Worm (Caenorhabditis elegans) whole organism, mixed stage, embryonic: ENCODE measurements around the gene F01G10.5.

Experiments used
- M03D4.4 ChIP-seq: sonication (generic microtip); optimal IDR thresholded peaks from 2 replicates; lab custom pipeline; 2017; ENCODE audit warnings: mild to moderate bottlenecking, missing genetic modification characterization, missing compliant biosample characterization
- bed-3 ChIP-seq: fragments of 200-800 bp; sonication (Bioruptor generic); optimal IDR thresholded peaks from 3 replicates; lab custom pipeline; 2018; ENCODE audit warnings: mild to moderate bottlenecking, missing genetic modification characterization, moderate library complexity, missing compliant biosample characterization
- blmp-1 ChIP-seq: fragments of 150-350 bp; optimal IDR thresholded peaks from 2 replicates; lab custom pipeline; 2014; ENCODE audit warnings: missing biosample characterization, missing genetic modification characterization
- ceh-39 ChIP-seq: fragments of 150-350 bp; optimal IDR thresholded peaks from 2 replicates; lab custom pipeline; 2014; ENCODE audit warnings: missing biosample characterization, missing genetic modification characterization
- ceh-43 ChIP-seq: fragments of 200-800 bp; sonication (Bioruptor generic); optimal IDR thresholded peaks from 2 replicates; lab custom pipeline; 2018; ENCODE audit warnings: mild to moderate bottlenecking, missing genetic modification characterization, moderate library complexity, missing compliant biosample characterization
- ceh-83 ChIP-seq: fragments of 200-800 bp; sonication (Bioruptor generic); optimal IDR thresholded peaks from 2 replicates; lab custom pipeline; 2018; ENCODE audit warnings: mild to moderate bottlenecking, missing genetic modification characterization, missing compliant biosample characterization
- ces-1 ChIP-seq: fragments of 150-350 bp; optimal IDR thresholded peaks from 2 replicates; lab custom pipeline; 2014; ENCODE audit warnings: missing biosample characterization, missing genetic modification reagents, missing genetic modification characterization
- cnd-1 ChIP-seq: fragments of 200-800 bp; sonication (Bioruptor generic); optimal IDR thresholded peaks from 2 replicates; lab custom pipeline; 2018; ENCODE audit warnings: mild to moderate bottlenecking, missing genetic modification characterization, missing compliant biosample characterization
- elt-1 ChIP-seq: sonication (generic microtip); optimal IDR thresholded peaks from 2 replicates; lab custom pipeline; 2017; ENCODE audit warnings: missing genetic modification characterization, mild to moderate bottlenecking, missing compliant biosample characterization, antibody characterized with exemption, moderate library complexity, borderline replicate concordance; ENCODE audit not compliant: insufficient read depth
- elt-3 ChIP-seq: fragments of 150-350 bp; optimal IDR thresholded peaks from 2 replicates; lab custom pipeline; 2014; ENCODE audit warnings: missing biosample characterization, missing genetic modification characterization
- flh-1 ChIP-seq: fragments of 200-800 bp; sonication (Bioruptor generic); optimal IDR thresholded peaks from 2 replicates; lab custom pipeline; 2018; ENCODE audit warnings: mild to moderate bottlenecking, missing genetic modification characterization, moderate library complexity, missing compliant biosample characterization
- ham-2 ChIP-seq: fragments of 200-800 bp; sonication (Bioruptor generic); optimal IDR thresholded peaks from 2 replicates; lab custom pipeline; 2018; ENCODE audit warnings: mild to moderate bottlenecking, missing genetic modification characterization, missing compliant biosample characterization
- hlh-1 ChIP-seq: fragments of 150-350 bp; optimal IDR thresholded peaks from 2 replicates; lab custom pipeline; 2014; ENCODE audit warnings: missing biosample characterization, missing genetic modification reagents, missing genetic modification characterization
- lin-13 ChIP-seq: fragments of 150-350 bp; optimal IDR thresholded peaks from 2 replicates; lab custom pipeline; 2014; ENCODE audit warnings: missing biosample characterization, missing genetic modification characterization
- lin-32 ChIP-seq: fragments of 200-800 bp; sonication (Bioruptor generic); optimal IDR thresholded peaks from 2 replicates; lab custom pipeline; 2018; ENCODE audit warnings: mild to moderate bottlenecking, missing genetic modification characterization, missing compliant biosample characterization
- lsy-2 ChIP-seq: fragments of 150-350 bp; optimal IDR thresholded peaks from 2 replicates; lab custom pipeline; 2014; ENCODE audit warnings: missing biosample characterization, missing genetic modification characterization
- mab-5 ChIP-seq: fragments of 150-350 bp; optimal IDR thresholded peaks from 2 replicates; lab custom pipeline; 2014; ENCODE audit warnings: missing biosample characterization, missing genetic modification characterization
- mep-1 ChIP-seq: fragments of 150-350 bp; optimal IDR thresholded peaks from 2 replicates; lab custom pipeline; 2017; ENCODE audit warnings: missing biosample characterization, missing genetic modification reagents, missing genetic modification characterization, inconsistent platforms
- mls-2 ChIP-seq: sonication (generic microtip); optimal IDR thresholded peaks from 2 replicates; lab custom pipeline; 2016; ENCODE audit warnings: mild to moderate bottlenecking, missing genetic modification characterization, moderate library complexity, missing compliant biosample characterization
- nhr-12 ChIP-seq: fragments of 150-350 bp; optimal IDR thresholded peaks from 2 replicates; lab custom pipeline; 2014; ENCODE audit warnings: missing biosample characterization, missing genetic modification characterization
- nhr-2 ChIP-seq: fragments of 150-350 bp; optimal IDR thresholded peaks from 2 replicates; lab custom pipeline; 2014; ENCODE audit warnings: missing biosample characterization, missing genetic modification characterization
- nhr-237 ChIP-seq: fragments of 150-350 bp; optimal IDR thresholded peaks from 2 replicates; lab custom pipeline; 2014; ENCODE audit warnings: missing biosample characterization, missing genetic modification characterization
- nhr-76 ChIP-seq: sonication (generic microtip); optimal IDR thresholded peaks from 2 replicates; lab custom pipeline; 2017; ENCODE audit warnings: missing biosample characterization, missing genetic modification characterization
- pha-4 ChIP-seq: fragments of 150-350 bp; optimal IDR thresholded peaks from 2 replicates; lab custom pipeline; 2018; ENCODE audit warnings: missing biosample characterization, missing genetic modification reagents, missing genetic modification characterization
- sem-2 ChIP-seq: fragments of 200-800 bp; sonication (Bioruptor generic); optimal IDR thresholded peaks from 2 replicates; lab custom pipeline; 2018; ENCODE audit warnings: mild to moderate bottlenecking, missing genetic modification characterization, missing compliant biosample characterization
- snpc-4 ChIP-seq: fragments of 150-350 bp; optimal IDR thresholded peaks from 2 replicates; lab custom pipeline; 2014; ENCODE audit warnings: missing biosample characterization, missing genetic modification characterization
- sptf-1 ChIP-seq: sonication (generic microtip); optimal IDR thresholded peaks from 2 replicates; lab custom pipeline; 2017; ENCODE audit warnings: mild to moderate bottlenecking, missing genetic modification characterization, moderate library complexity, missing compliant biosample characterization
- tbx-8 ChIP-seq: fragments of 200-800 bp; sonication (Bioruptor generic); optimal IDR thresholded peaks from 2 replicates; lab custom pipeline; 2018; ENCODE audit warnings: mild to moderate bottlenecking, missing genetic modification characterization, moderate library complexity, missing compliant biosample characterization
- unc-120 ChIP-seq: sonication (generic microtip); optimal IDR thresholded peaks from 2 replicates; lab custom pipeline; 2017; ENCODE audit warnings: missing genetic modification characterization, missing compliant biosample characterization; ENCODE audit not compliant: poor library complexity, severe bottlenecking
- unc-62 ChIP-seq: fragments of 150-350 bp; optimal IDR thresholded peaks from 2 replicates; lab custom pipeline; 2014; ENCODE audit warnings: missing biosample characterization, missing genetic modification reagents, missing genetic modification characterization
- zip-8 ChIP-seq: fragments of 150-350 bp; optimal IDR thresholded peaks from 2 replicates; lab custom pipeline; 2014; ENCODE audit warnings: missing biosample characterization, missing genetic modification characterization
- ztf-11 ChIP-seq: fragments of 150-350 bp; optimal IDR thresholded peaks from 2 replicates; lab custom pipeline; 2014; ENCODE audit warnings: missing biosample characterization, missing genetic modification characterization

The F01G10.5 gene

DNA sequence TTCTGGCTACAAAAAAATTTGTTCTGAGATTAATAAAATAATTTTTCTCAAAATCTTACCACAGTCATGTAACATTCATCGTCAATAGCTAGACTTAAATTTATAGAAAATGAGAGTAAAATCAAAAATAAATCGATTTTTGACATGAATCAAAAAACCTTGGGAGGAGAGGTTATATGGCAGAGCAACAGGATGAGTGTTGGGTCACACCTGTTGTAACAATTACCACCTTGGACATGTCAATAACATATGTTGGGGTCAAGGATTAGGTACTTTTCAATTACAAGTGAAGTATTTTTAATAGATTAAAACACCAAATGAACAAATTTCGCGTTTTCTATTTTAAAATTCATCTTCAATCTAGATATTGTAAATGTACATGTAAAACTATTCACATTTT lies 10.8 kb upstream of the F01G10.5 start, which contains the start of gene lipl-7:
Gene lipl-7, minus strand, starts transcription at position 165 of the 400 bp plus-strand sequence.
- no peak for TF ChIP-seq ces-1
- TF ChIP-seq lin-13 = no peak
- TF ChIP-seq nhr-76 (tag; lab: Kevin White, UChicago) = no peak
- TF ChIP-seq nhr-2 (tag; lab: Kevin White, UChicago) = peak; percentile 93
- TF ChIP-seq sptf-1 = no peak
- TF ChIP-seq lin-32 (GFP tag; lab: Kevin White, UChicago) = no peak
- TF ChIP-seq nhr-12 = no peak
- no peak for TF ChIP-seq elt-1 (tag; lab: Kevin White, UChicago)
- no peak for TF ChIP-seq mab-5
- no peak for TF ChIP-seq zip-8 (tag; lab: Kevin White, UChicago)
- peak; percentile 56 for TF ChIP-seq hlh-1 (tag; lab: Kevin White, UChicago)
- TF ChIP-seq, all 35 proteins: peak for 2

- TF ChIP-seq mep-1 (tag; lab: Kevin White, UChicago) (no peak), ztf-11 (tag; lab: Kevin White, UChicago) (no peak), ceh-43 (GFP tag; lab: Kevin White, UChicago) (no peak), nhr-2 (tag; lab: Kevin White, UChicago) (no peak), elt-3 (tag; lab: Kevin White, UChicago) (no peak), nhr-76 (tag; lab: Kevin White, UChicago) (no peak), nhr-237 (tag; lab: Kevin White, UChicago) (no peak), cnd-1 (tag; lab: Kevin White, UChicago) (no peak), snpc-4 (tag; lab: Kevin White, UChicago) (no peak)
Measured at ce11 chrIV:10239045-10239444, 8.2 kb upstream of the F01G10.5 start, which contains the start of gene ech-8. Gene ech-8, minus strand, starts transcription at chrIV:10239176.

DNA sequence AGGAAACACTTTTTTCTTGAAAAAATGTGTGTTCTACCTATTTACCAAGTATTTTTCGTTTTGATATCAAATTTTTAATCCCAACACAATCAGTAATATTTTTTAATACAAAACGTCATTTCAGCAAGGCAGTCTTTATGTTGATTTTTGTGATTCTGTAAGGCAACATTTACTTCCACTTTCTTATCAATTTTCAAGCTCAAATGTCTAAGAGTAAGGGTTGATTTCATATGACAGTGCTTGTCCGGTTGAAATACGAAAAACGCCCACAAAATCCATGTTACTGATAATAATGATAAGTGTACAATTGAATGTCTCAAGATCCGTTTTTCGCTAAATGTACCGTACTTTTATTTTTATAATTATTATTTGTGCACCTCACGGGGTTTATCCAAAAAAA lies 5.2 kb upstream of the F01G10.5 start:
- TF ChIP-seq mep-1 (tag; lab: Kevin White, UChicago) = no peak
- no peak for TF ChIP-seq unc-120 (tag; lab: Kevin White, UChicago)
- TF ChIP-seq sptf-1 = no peak
- TF ChIP-seq lsy-2 (tag; lab: Kevin White, UChicago) = no peak
- TF ChIP-seq nhr-2 (tag; lab: Kevin White, UChicago) = no peak
- TF ChIP-seq pha-4 = no peak
- no peak for TF ChIP-seq blmp-1
- no peak for TF ChIP-seq M03D4.4 (tag; lab: Kevin White, UChicago)
- no peak for TF ChIP-seq snpc-4 (tag; lab: Kevin White, UChicago)

- TF ChIP-seq sptf-1 = no peak
- no peak for TF ChIP-seq ceh-39 (tag; lab: Kevin White, UChicago)
- TF ChIP-seq tbx-8 (GFP tag; lab: Kevin White, UChicago) = no peak
- TF ChIP-seq lin-32 (GFP tag; lab: Kevin White, UChicago) = no peak
- TF ChIP-seq snpc-4 (tag; lab: Kevin White, UChicago) = no peak
- no peak for TF ChIP-seq elt-1 (tag; lab: Kevin White, UChicago)
- TF ChIP-seq mls-2 = no peak
- TF ChIP-seq ces-1 = no peak
- TF ChIP-seq ztf-11 (tag; lab: Kevin White, UChicago) = no peak
- no peak for TF ChIP-seq bed-3 (GFP tag; lab: Kevin White, UChicago)
- TF ChIP-seq ham-2 = no peak
Measured at ce11 chrIV:10235279-10235829, 4.5 kb upstream of the F01G10.5 start, which contains the start of gene ech-9. Gene ech-9, minus strand, starts transcription at chrIV:10235329.

ce11 chrIV:10232456-10232855 lies 1.6 kb upstream of the F01G10.5 start, which contains the start of gene F01G10.4:
Gene F01G10.4, minus strand, starts transcription at chrIV:10232556.
- TF ChIP-seq bed-3 (GFP tag; lab: Kevin White, UChicago) (no peak), mab-5 (no peak), blmp-1 (no peak), nhr-2 (tag; lab: Kevin White, UChicago) (no peak), ceh-43 (GFP tag; lab: Kevin White, UChicago) (no peak), zip-8 (tag; lab: Kevin White, UChicago) (no peak), tbx-8 (GFP tag; lab: Kevin White, UChicago) (no peak), mls-2 (no peak)

DNA sequence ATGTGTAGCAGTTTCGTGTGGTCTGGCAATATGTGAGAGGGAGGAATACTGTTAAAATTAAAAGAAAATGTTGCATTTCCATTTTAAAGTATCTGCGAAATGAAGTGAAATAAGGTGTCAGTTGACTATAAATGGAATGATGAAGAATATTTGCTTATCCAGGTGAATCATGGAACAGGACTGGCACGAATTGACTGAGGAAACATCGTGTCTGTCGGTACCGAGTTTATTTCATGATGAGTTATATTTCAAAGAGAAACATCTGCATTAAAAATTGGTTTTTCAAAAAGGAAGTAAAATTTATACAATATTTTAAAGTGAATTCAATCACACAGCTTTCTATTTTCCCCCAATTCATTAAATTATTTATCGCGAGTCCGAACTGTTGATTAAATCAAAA lies 3.3 kb downstream of the F01G10.5 start, which contains the start of gene F01G10.6:
Gene F01G10.6, minus strand, starts transcription at position 101 of the 400 bp plus-strand sequence.
- no peak for TF ChIP-seq blmp-1
- no peak for TF ChIP-seq elt-1 (tag; lab: Kevin White, UChicago)
- no peak for TF ChIP-seq hlh-1 (tag; lab: Kevin White, UChicago)
- TF ChIP-seq ceh-83 (GFP tag; lab: Kevin White, UChicago) = no peak
- no peak for TF ChIP-seq unc-62 (GFP tag; lab: Kevin White, UChicago)
- no peak for TF ChIP-seq sem-2
- TF ChIP-seq lin-32 (GFP tag; lab: Kevin White, UChicago) = no peak
- TF ChIP-seq flh-1 (GFP tag; lab: Kevin White, UChicago) = no peak
- no peak for TF ChIP-seq nhr-2 (tag; lab: Kevin White, UChicago)
- TF ChIP-seq snpc-4 (tag; lab: Kevin White, UChicago) = no peak
- TF ChIP-seq elt-3 (tag; lab: Kevin White, UChicago) = no peak
- TF ChIP-seq cnd-1 (tag; lab: Kevin White, UChicago) = no peak
- TF ChIP-seq ham-2 = no peak
- TF ChIP-seq unc-120 (tag; lab: Kevin White, UChicago) = no peak
- TF ChIP-seq mep-1 (tag; lab: Kevin White, UChicago) = no peak
- no peak for TF ChIP-seq lsy-2 (tag; lab: Kevin White, UChicago)
- no peak for TF ChIP-seq nhr-12
- no peak for TF ChIP-seq zip-8 (tag; lab: Kevin White, UChicago)
